Fruit fly (Drosophila melanogaster) Kc167 (cell line): ENCODE results near the gene rtet.

Experiments
- Myc ChIP-seq: fragments of >200 bp; optimal IDR thresholded peaks from 2 replicates; lab custom pipeline; 2017; ENCODE audit warnings: missing external identifiers
- Sin3A ChIP-seq: fragments of >200 bp; optimal IDR thresholded peaks from 2 replicates; lab custom pipeline; 2018; ENCODE audit warnings: missing external identifiers
- h ChIP-seq: fragments of >200 bp; optimal IDR thresholded peaks from 3 replicates; lab custom pipeline; 2018; ENCODE audit warnings: missing external identifiers
- insv ChIP-seq: fragments of >200 bp; optimal IDR thresholded peaks from 3 replicates; lab custom pipeline; 2018; ENCODE audit warnings: missing external identifiers
- psq ChIP-seq: fragments of >200 bp; optimal IDR thresholded peaks from 2 replicates; lab custom pipeline; 2017; ENCODE audit warnings: missing external identifiers
- ttk ChIP-seq: sonication (Bioruptor generic); optimal IDR thresholded peaks from 2 replicates; lab custom pipeline; 2017; ENCODE audit warnings: missing external identifiers

DNA sequence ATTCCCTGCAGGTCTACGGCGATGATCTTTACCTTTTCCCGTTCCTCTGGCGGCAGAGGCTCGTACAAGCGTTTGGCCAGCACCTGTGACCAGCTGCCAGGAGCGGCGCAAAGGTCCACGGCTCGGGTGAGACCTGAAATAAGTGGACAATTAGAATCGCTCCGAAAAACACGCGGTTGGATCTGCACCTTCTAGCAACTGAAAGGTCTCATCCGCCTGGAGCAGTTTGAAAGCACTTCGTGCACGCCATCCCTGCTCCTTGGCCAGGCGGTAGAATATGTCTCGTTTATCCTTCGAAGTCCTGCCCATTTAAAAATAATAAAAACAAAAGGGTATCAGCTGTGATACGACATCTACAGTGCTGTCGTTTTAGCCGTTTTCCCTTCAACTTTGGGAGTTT lies 25.3 kb downstream of the rtet start, which contains the start of gene Trm7-34:
- TF ChIP-seq psq (lab: Kevin White, UChicago) (no peak), ttk (no peak), h (lab: Kevin White, UChicago) (no peak), insv (lab: Kevin White, UChicago) (no peak), Myc (no peak), Sin3A (lab: Kevin White, UChicago) (no peak)
